Fruit fly (Drosophila melanogaster) whole organism, embryonic: Measurements from ENCODE around the gene Rpn2.

Source experiments
- Bteb2 ChIP-seq: fragments of 200-800 bp; sonication (Bioruptor generic); optimal IDR thresholded peaks from 2 replicates; lab custom pipeline; 2016; ENCODE audit warnings: missing biosample characterization, missing genetic modification characterization
- CG10543 ChIP-seq: fragments of 200-800 bp; sonication (Bioruptor generic); optimal IDR thresholded peaks from 3 replicates; lab custom pipeline; 2017; ENCODE audit warnings: missing biosample characterization, mild to moderate bottlenecking, missing genetic modification characterization, moderate library complexity
- CG10654 ChIP-seq: fragments of 200-800 bp; sonication (Bioruptor generic); optimal IDR thresholded peaks from 2 replicates; lab custom pipeline; 2016; ENCODE audit warnings: missing biosample characterization, missing genetic modification characterization
- CG10959 ChIP-seq: fragments of 200-800 bp; sonication (Bioruptor generic); IDR thresholded peaks from 2 replicates; pipeline ENCODE4 v1.3.6; 2022; ENCODE audit warnings: missing biosample characterization, missing genetic modification characterization
- CG11696 ChIP-seq: fragments of 200-800 bp; sonication (Bioruptor generic); IDR thresholded peaks from 2 replicates; pipeline ENCODE4 v1.3.6; 2022; ENCODE audit warnings: missing biosample characterization, missing genetic modification characterization
- CG12236 ChIP-seq: fragments of 200-800 bp; sonication (Bioruptor generic); optimal IDR thresholded peaks from 2 replicates; lab custom pipeline; 2016; ENCODE audit warnings: missing biosample characterization, missing genetic modification characterization
- CG12769 ChIP-seq: fragments of 200-800 bp; sonication (Bioruptor generic); optimal IDR thresholded peaks from 2 replicates; lab custom pipeline; 2019; ENCODE audit warnings: missing biosample characterization, mild to moderate bottlenecking, missing genetic modification characterization, moderate library complexity
- CG13775 ChIP-seq: fragments of 200-800 bp; sonication (Bioruptor generic); optimal IDR thresholded peaks from 3 replicates; lab custom pipeline; 2017; ENCODE audit warnings: missing biosample characterization, mild to moderate bottlenecking, missing genetic modification characterization
- CG14710 ChIP-seq: fragments of 200-800 bp; sonication (Bioruptor generic); optimal IDR thresholded peaks from 3 replicates; lab custom pipeline; 2019; ENCODE audit warnings: missing biosample characterization, mild to moderate bottlenecking, missing genetic modification characterization, moderate library complexity
- CG14860 ChIP-seq: fragments of 200-800 bp; sonication (Bioruptor generic); IDR thresholded peaks from 3 replicates; pipeline ENCODE4 v1.3.6; 2022; ENCODE audit warnings: missing biosample characterization, missing genetic modification characterization; ENCODE audit not compliant: partially characterized antibody
- CG14965 ChIP-seq: fragments of 200-800 bp; sonication (Bioruptor generic); optimal IDR thresholded peaks from 2 replicates; lab custom pipeline; 2016; ENCODE audit warnings: missing biosample characterization, missing genetic modification characterization, borderline replicate concordance
- CG15479 ChIP-seq: fragments of 200-800 bp; sonication (Bioruptor generic); optimal IDR thresholded peaks from 3 replicates; lab custom pipeline; 2019; ENCODE audit warnings: missing biosample characterization, mild to moderate bottlenecking, missing genetic modification characterization, moderate library complexity
- CG16863 ChIP-seq: fragments of 200-800 bp; sonication (Bioruptor generic); optimal IDR thresholded peaks from 3 replicates; lab custom pipeline; 2016; ENCODE audit warnings: missing biosample characterization, missing genetic modification characterization
- CG17186 ChIP-seq: fragments of 200-800 bp; sonication (Bioruptor generic); optimal IDR thresholded peaks from 3 replicates; lab custom pipeline; 2017; ENCODE audit warnings: missing biosample characterization, missing genetic modification reagents, missing genetic modification characterization
- CG17802 ChIP-seq: fragments of 200-800 bp; sonication (Bioruptor generic); optimal IDR thresholded peaks from 2 replicates; lab custom pipeline; 2018; ENCODE audit warnings: missing biosample characterization, mild to moderate bottlenecking, missing genetic modification characterization, moderate library complexity
- CG1832 ChIP-seq: fragments of 200-800 bp; sonication (Bioruptor generic); optimal IDR thresholded peaks from 2 replicates; lab custom pipeline; 2017; ENCODE audit warnings: missing biosample characterization, mild to moderate bottlenecking, missing genetic modification characterization, inconsistent platforms
- CG18764 ChIP-seq: fragments of 200-800 bp; sonication (Bioruptor generic); optimal IDR thresholded peaks from 3 replicates; lab custom pipeline; 2016; ENCODE audit warnings: missing biosample characterization, missing genetic modification characterization
- CG2116 ChIP-seq: fragments of 200-800 bp; sonication (Bioruptor generic); optimal IDR thresholded peaks from 3 replicates; lab custom pipeline; 2018; ENCODE audit warnings: missing biosample characterization, mild to moderate bottlenecking, missing genetic modification characterization
- CG31388 ChIP-seq: fragments of 200-800 bp; sonication (Bioruptor generic); optimal IDR thresholded peaks from 2 replicates; lab custom pipeline; 2016; ENCODE audit warnings: missing biosample characterization, missing genetic modification characterization
- CG34422 ChIP-seq: fragments of 200-800 bp; sonication (Bioruptor generic); IDR thresholded peaks from 3 replicates; pipeline ENCODE4 v1.3.6; 2022; ENCODE audit warnings: missing biosample characterization, missing genetic modification characterization
- CG6683 ChIP-seq: fragments of 200-800 bp; sonication (Bioruptor generic); optimal IDR thresholded peaks from 2 replicates; lab custom pipeline; 2017; ENCODE audit warnings: missing biosample characterization, mild to moderate bottlenecking, missing genetic modification characterization, missing genetic modification reagents
- CG7357 ChIP-seq: fragments of 200-800 bp; sonication (Bioruptor generic); IDR thresholded peaks from 3 replicates; pipeline ENCODE4 v1.3.6; 2022; ENCODE audit warnings: missing biosample characterization, missing genetic modification characterization
- CG7372 ChIP-seq: fragments of 200-800 bp; sonication (Bioruptor generic); IDR thresholded peaks from 2 replicates; pipeline ENCODE4 v1.3.6; 2022; ENCODE audit warnings: missing biosample characterization, missing genetic modification characterization
- CG7928 ChIP-seq: fragments of 200-800 bp; sonication (Bioruptor generic); optimal IDR thresholded peaks from 2 replicates; lab custom pipeline; 2017; ENCODE audit warnings: missing biosample characterization, mild to moderate bottlenecking, missing genetic modification characterization
- Fer1 ChIP-seq: fragments of 200-800 bp; sonication (Bioruptor generic); optimal IDR thresholded peaks from 2 replicates; lab custom pipeline; 2017; ENCODE audit warnings: missing biosample characterization, mild to moderate bottlenecking, missing genetic modification characterization
- HLH3B ChIP-seq: fragments of 200-800 bp; sonication (Bioruptor generic); IDR thresholded peaks from 2 replicates; pipeline ENCODE4 v1.3.6; 2022; ENCODE audit warnings: missing biosample characterization, missing genetic modification characterization
- HmgD ChIP-seq: fragments of 200-800 bp; sonication (Bioruptor generic); optimal IDR thresholded peaks from 3 replicates; lab custom pipeline; 2016; ENCODE audit warnings: missing biosample characterization, missing genetic modification characterization
- HmgZ ChIP-seq: fragments of 200-800 bp; sonication (Bioruptor generic); optimal IDR thresholded peaks from 2 replicates; lab custom pipeline; 2018; ENCODE audit warnings: missing biosample characterization, mild to moderate bottlenecking, missing genetic modification characterization
- Hr39 ChIP-seq: fragments of >200 bp; optimal IDR thresholded peaks from 2 replicates; lab custom pipeline; 2017
- Jarid2 ChIP-seq: fragments of 200-800 bp; sonication (Bioruptor generic); optimal IDR thresholded peaks from 3 replicates; lab custom pipeline; 2017; ENCODE audit warnings: mild to moderate bottlenecking, missing biosample characterization, missing genetic modification reagents, missing genetic modification characterization
- Myb ChIP-seq: fragments of 200-800 bp; sonication (Bioruptor generic); optimal IDR thresholded peaks from 2 replicates; lab custom pipeline; 2016; ENCODE audit warnings: missing biosample characterization, missing genetic modification characterization
- Six4 ChIP-seq: fragments of 200-800 bp; sonication (Bioruptor generic); optimal IDR thresholded peaks from 2 replicates; lab custom pipeline; 2016; ENCODE audit warnings: missing biosample characterization, missing genetic modification characterization
- Sry-β ChIP-seq: fragments of 200-800 bp; sonication (Bioruptor generic); optimal IDR thresholded peaks from 2 replicates; lab custom pipeline; 2018; ENCODE audit warnings: missing biosample characterization, mild to moderate bottlenecking, missing genetic modification characterization, moderate library complexity
- Stat92E ChIP-seq, 3 experiments: fragments of >200 bp in 2 of 3; fragments of 200-800 bp in 1 of 3; sonication (Bioruptor generic) in 1 of 3; optimal IDR thresholded peaks; 2 replicates each; lab custom pipeline; 2017 to 2019; ENCODE audit warnings: missing biosample characterization in 3 of 3, missing genetic modification characterization in 3 of 3, mild to moderate bottlenecking in 1 of 3, moderate library complexity in 1 of 3
- danr ChIP-seq: fragments of 200-800 bp; sonication (Bioruptor generic); IDR thresholded peaks from 2 replicates; pipeline ENCODE4 v1.3.6; 2022; ENCODE audit warnings: missing biosample characterization, missing genetic modification characterization
- ewg ChIP-seq: fragments of 200-800 bp; sonication (Bioruptor generic); optimal IDR thresholded peaks from 3 replicates; lab custom pipeline; 2017; ENCODE audit warnings: mild to moderate bottlenecking, missing biosample characterization, missing genetic modification reagents, missing genetic modification characterization
- gsb ChIP-seq: fragments of 200-800 bp; sonication (Bioruptor generic); IDR thresholded peaks from 2 replicates; pipeline ENCODE4 v1.3.6; 2022; ENCODE audit warnings: missing biosample characterization, missing genetic modification characterization
- jigr1 ChIP-seq: fragments of 200-800 bp; sonication (Bioruptor generic); IDR thresholded peaks from 3 replicates; pipeline ENCODE4 v1.3.6; 2022; ENCODE audit warnings: missing biosample characterization, missing genetic modification characterization
- kay ChIP-seq: fragments of 200-800 bp; sonication (Bioruptor generic); optimal IDR thresholded peaks from 2 replicates; lab custom pipeline; 2016; ENCODE audit warnings: missing biosample characterization, missing genetic modification characterization
- lbe ChIP-seq: fragments of 200-800 bp; sonication (Bioruptor generic); optimal IDR thresholded peaks from 2 replicates; lab custom pipeline; 2016; ENCODE audit warnings: missing biosample characterization, mild to moderate bottlenecking, missing genetic modification characterization
- nerfin-1 ChIP-seq: fragments of 200-800 bp; sonication (Bioruptor generic); optimal IDR thresholded peaks from 3 replicates; lab custom pipeline; 2019; ENCODE audit warnings: missing biosample characterization, mild to moderate bottlenecking, missing genetic modification characterization, moderate library complexity
- nerfin-2 ChIP-seq: fragments of 200-800 bp; sonication (Bioruptor generic); IDR thresholded peaks from 2 replicates; pipeline ENCODE4 v1.3.6; 2022; ENCODE audit warnings: missing biosample characterization, missing genetic modification characterization; ENCODE audit not compliant: partially characterized antibody
- prd ChIP-seq, 3 experiments: fragments of >200 bp in 2 of 3; fragments of 200-800 bp in 1 of 3; sonication (Bioruptor generic) in 1 of 3; optimal IDR thresholded peaks in 2 of 3; IDR thresholded peaks in 1 of 3; 2 replicates in 2 of 3; 3 replicates in 1 of 3; pipeline versions ENCODE4 v1.3.6 to Lab custom; 2017 to 2022; ENCODE audit warnings: missing biosample characterization in 1 of 3, missing genetic modification characterization in 1 of 3
- psq ChIP-seq: fragments of 200-800 bp; sonication (Bioruptor generic); optimal IDR thresholded peaks from 2 replicates; lab custom pipeline; 2017; ENCODE audit warnings: missing biosample characterization, missing genetic modification characterization
- pum ChIP-seq: fragments of 200-800 bp; sonication (Bioruptor generic); optimal IDR thresholded peaks from 2 replicates; lab custom pipeline; 2016; ENCODE audit warnings: missing biosample characterization, missing genetic modification characterization
- tgo ChIP-seq: fragments of 200-800 bp; sonication (Bioruptor generic); IDR thresholded peaks from 3 replicates; pipeline ENCODE4 v1.3.6; 2022; ENCODE audit warnings: missing biosample characterization, missing genetic modification characterization
- toy ChIP-seq: fragments of 200-800 bp; sonication (Bioruptor generic); IDR thresholded peaks from 2 replicates; pipeline ENCODE4 v1.3.6; 2022; ENCODE audit warnings: missing biosample characterization, missing genetic modification characterization
- trh ChIP-seq: fragments of 200-800 bp; sonication (Bioruptor generic); optimal IDR thresholded peaks from 2 replicates; lab custom pipeline; 2016; ENCODE audit warnings: missing biosample characterization, missing genetic modification characterization
- ttk ChIP-seq: fragments of 200-800 bp; sonication (Bioruptor generic); IDR thresholded peaks from 2 replicates; pipeline ENCODE4 v2.1.2; 2022; ENCODE audit warnings: missing biosample characterization, missing genetic modification characterization
- zfh2 ChIP-seq: fragments of 200-800 bp; sonication (Bioruptor generic); optimal IDR thresholded peaks from 2 replicates; lab custom pipeline; 2016; ENCODE audit warnings: missing biosample characterization, missing genetic modification characterization

Rpn2 gene

dm6 chr3R:29130902-29131621 lies 22.3 kb upstream of the Rpn2 start, which contains the start of the genes dgt6 and Vha100-1 (continued):
- TF ChIP-seq CG14710 (tag; lab: Kevin White, UChicago) (peak; percentile 88), Six4 (no peak), HLH3B (GFP tag; lab: Robert Waterston, UW) (no peak), tgo (GFP tag; lab: Robert Waterston, UW) (no peak), HmgD (GFP tag; lab: Kevin White, UChicago) (no peak), CG15479 (GFP tag; lab: Kevin White, UChicago) (no peak), jigr1 (GFP tag; lab: Robert Waterston, UW) (no peak), CG13775 (GFP tag; lab: Kevin White, UChicago) (no peak), ttk (GFP tag; lab: Robert Waterston, UW) (no peak), CG34422 (GFP tag; lab: Robert Waterston, UW) (0 out of 3 replicates have a peak, but pooled peaks have one; percentile 28), danr (GFP tag; lab: Robert Waterston, UW) (no peak), CG1832 (GFP tag; lab: Kevin White, UChicago) (no peak), zfh2 (GFP tag; lab: Kevin White, UChicago) (no peak), Bteb2 (GFP tag; lab: Kevin White, UChicago) (no peak), CG14860 (GFP tag; lab: Robert Waterston, UW) (no peak), CG7928 (GFP tag; lab: Kevin White, UChicago) (no peak), CG10959 (GFP tag; lab: Robert Waterston, UW) (no peak), CG7357 (GFP tag; lab: Robert Waterston, UW) (peak; percentile 98), Stat92E (GFP tag; optimal IDR thresholded peaks at IDR 0.05; lab: Kevin White, UChicago) (peak in 1 of 3 experiments; percentile 32), ewg (GFP tag; lab: Kevin White, UChicago) (no peak), Hr39 (no peak), CG11696 (no peak), pum (GFP tag; lab: Kevin White, UChicago) (no peak), Jarid2 (peak; percentile 32), CG10543 (GFP tag; lab: Kevin White, UChicago) (no peak), trh (GFP tag; lab: Kevin White, UChicago) (no peak), CG16863 (GFP tag; lab: Kevin White, UChicago) (no peak), CG18764 (GFP tag; lab: Kevin White, UChicago) (no peak), CG6683 (GFP tag; lab: Kevin White, UChicago) (no peak), prd (optimal IDR thresholded peaks at IDR 0.05; lab: Kevin White, UChicago) (no peak), prd (GFP tag; IDR thresholded peaks at IDR 0.05; lab: Robert Waterston, UW) (peak; percentile 52; the same call in 1 of the 3 replicates), CG31388 (GFP tag; lab: Kevin White, UChicago) (no peak), Myb (no peak), CG14965 (no peak), toy (GFP tag; lab: Robert Waterston, UW) (no peak), kay (GFP tag; lab: Kevin White, UChicago) (peak; percentile 26), CG12769 (no peak), gsb (GFP tag; lab: Robert Waterston, UW) (no peak), Fer1 (GFP tag; lab: Kevin White, UChicago) (no peak), nerfin-2 (GFP tag; lab: Robert Waterston, UW) (no peak), HmgZ (tag; lab: Kevin White, UChicago) (peak; percentile 18), Sry-β (GFP tag; lab: Kevin White, UChicago) (peak; percentile 14), psq (GFP tag; lab: Kevin White, UChicago) (no peak), lbe (GFP tag; lab: Kevin White, UChicago) (peak; percentile 5), CG7372 (no peak), CG17802 (peak; percentile 51), CG2116 (GFP tag; lab: Kevin White, UChicago) (peak; percentile 57), CG17186 (GFP tag; lab: Kevin White, UChicago) (peak; percentile 6), CG12236 (GFP tag; lab: Kevin White, UChicago) (no peak), nerfin-1 (tag; lab: Kevin White, UChicago) (peak; percentile 39), CG10654 (GFP tag; lab: Kevin White, UChicago) (peak; percentile 22)
